Fruit fly (Drosophila melanogaster): ENCODE data around the gene Roc1b.

DNA sequence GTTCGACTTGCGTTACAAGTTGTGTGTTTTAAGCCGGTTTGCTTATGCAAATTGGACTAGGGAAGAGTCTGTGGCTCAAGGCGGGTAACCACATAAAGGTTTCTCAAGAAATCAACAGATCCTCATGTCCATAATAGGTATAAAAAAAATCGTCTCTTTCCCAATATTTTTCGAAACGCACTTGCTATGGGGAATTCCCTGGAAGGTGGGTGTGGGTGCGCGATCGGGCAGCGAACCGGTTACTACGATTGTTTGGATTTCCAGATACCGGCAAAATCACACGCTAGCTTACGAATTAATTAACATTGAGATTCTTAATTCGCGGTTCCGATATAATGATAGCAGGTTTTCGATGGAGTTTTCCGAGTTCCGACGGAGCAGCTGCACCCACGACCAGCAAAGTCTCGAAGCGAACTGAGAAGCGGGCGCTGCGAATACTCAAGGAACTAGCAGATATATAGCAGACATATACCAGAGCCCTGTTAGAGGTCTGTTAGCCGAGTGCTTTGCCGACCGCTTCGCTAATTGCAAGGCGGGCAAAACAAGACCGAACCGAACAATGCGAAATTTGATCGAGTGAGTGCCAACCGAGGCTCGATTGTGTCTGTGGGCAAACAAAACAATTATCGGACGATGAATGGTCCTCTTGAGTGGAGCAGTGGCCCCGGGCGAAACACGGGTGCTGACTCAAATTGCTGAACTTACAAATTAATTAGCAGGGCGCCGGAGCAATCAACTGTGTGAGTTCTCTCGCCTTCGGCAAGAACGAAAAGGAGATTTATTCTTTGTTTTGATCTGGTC lies 16.5 kb upstream of the Roc1b start:
- TF ChIP-seq Crg-1 (GFP tag; optimal IDR thresholded peaks at IDR 0.05) (no peak), kay (GFP tag; ENCODE audit: borderline replicate concordance) (no peak), Hr96 (GFP tag; optimal IDR thresholded peaks at IDR 0.05) (no peak), CG7045 (GFP tag; optimal IDR thresholded peaks at IDR 0.05) (no peak), CG14711 (tag; optimal IDR thresholded peaks at IDR 0.05) (no peak), pad (GFP tag; optimal IDR thresholded peaks at IDR 0.05) (no peak), CG11617 (GFP tag; optimal IDR thresholded peaks at IDR 0.05) (no peak), ovo (GFP tag; optimal IDR thresholded peaks at IDR 0.05) (no peak), cnc (optimal IDR thresholded peaks at IDR 0.05) (no peak), CG1620 (GFP tag; optimal IDR thresholded peaks at IDR 0.05) (no peak), CG33017 (tag; optimal IDR thresholded peaks at IDR 0.05) (no peak)

Measured in whole organism, adult.